Worm (Caenorhabditis elegans) whole organism, midembryonic: ENCODE measurements around the gene str-108.

Experiments used
- flt-1 ChIP-seq: fragments of 200-800 bp; sonication (Bioruptor generic); IDR thresholded peaks from 2 replicates; pipeline ENCODE4 v1.3.6; 2022; ENCODE audit warnings: missing genetic modification characterization, missing compliant biosample characterization
- ref-1 ChIP-seq: fragments of 200-800 bp; sonication (Bioruptor generic); conservative IDR thresholded peaks from 2 replicates; pipeline ENCODE4 v1.3.6; 2022; ENCODE audit warnings: missing genetic modification reagents, missing genetic modification characterization, missing compliant biosample characterization
- tab-1 ChIP-seq: fragments of 200-800 bp; sonication (Bioruptor generic); IDR thresholded peaks from 2 replicates; pipeline ENCODE4 v1.3.6; 2022; ENCODE audit warnings: missing genetic modification characterization, missing compliant biosample characterization
- ztf-29 ChIP-seq: fragments of 200-800 bp; sonication (Bioruptor generic); IDR thresholded peaks from 2 replicates; pipeline ENCODE4 v1.3.6; 2022; ENCODE audit warnings: missing genetic modification reagents, missing genetic modification characterization, missing compliant biosample characterization

ce11 chrV:16175757-16176156 is 9.7 kb downstream of the str-108 start, which contains the start of gene cyp-33D1:
- no peak for TF ChIP-seq ref-1 (GFP tag; lab: Robert Waterston, UW)
- TF ChIP-seq ztf-29: no peak
- TF ChIP-seq tab-1 (GFP tag; lab: Robert Waterston, UW): no peak
- no peak for TF ChIP-seq flt-1 (GFP tag; lab: Robert Waterston, UW)
